Worm (Caenorhabditis elegans) whole organism, late embryonic: ENCODE results near the gene spp-21.

Experiments used
- C08G9.2 ChIP-seq: sonication (generic microtip); optimal IDR thresholded peaks from 2 replicates; lab custom pipeline; 2016; ENCODE audit warnings: mild to moderate bottlenecking, missing genetic modification characterization, moderate library complexity, missing compliant biosample characterization
- C38D4.7 ChIP-seq: fragments of 200-800 bp; sonication (Bioruptor generic); optimal IDR thresholded peaks from 2 replicates; lab custom pipeline; 2018; ENCODE audit warnings: mild to moderate bottlenecking, missing genetic modification characterization, moderate library complexity, missing compliant biosample characterization
- K02D7.2 ChIP-seq: sonication (generic microtip); optimal IDR thresholded peaks from 2 replicates; lab custom pipeline; 2017; ENCODE audit warnings: mild to moderate bottlenecking, missing genetic modification characterization, missing compliant biosample characterization
- K09A11.1 ChIP-seq: sonication (generic microtip); optimal IDR thresholded peaks from 2 replicates; lab custom pipeline; 2017; ENCODE audit warnings: antibody characterized with exemption, mild to moderate bottlenecking, missing genetic modification characterization, missing compliant biosample characterization; ENCODE audit not compliant: insufficient read depth
- T23F11.4 ChIP-seq: fragments of 200-800 bp; sonication (Bioruptor generic); optimal IDR thresholded peaks from 2 replicates; lab custom pipeline; 2018; ENCODE audit warnings: mild to moderate bottlenecking, missing genetic modification characterization, missing compliant biosample characterization
- ahr-1 ChIP-seq: sonication (generic microtip); optimal IDR thresholded peaks from 2 replicates; lab custom pipeline; 2016; ENCODE audit warnings: missing genetic modification characterization, missing compliant biosample characterization
- ama-1 ChIP-seq: fragments of 150-350 bp; optimal IDR thresholded peaks from 2 replicates; lab custom pipeline; 2014
- ceh-14 ChIP-seq: sonication (generic microtip); optimal IDR thresholded peaks from 2 replicates; lab custom pipeline; 2016; ENCODE audit warnings: missing genotype, missing genetic modification characterization, missing compliant biosample characterization
- ceh-2 ChIP-seq: sonication (generic microtip); optimal IDR thresholded peaks from 2 replicates; lab custom pipeline; 2016; ENCODE audit warnings: missing genotype, missing genetic modification characterization, missing compliant biosample characterization
- ceh-31 ChIP-seq: sonication (generic microtip); optimal IDR thresholded peaks from 2 replicates; lab custom pipeline; 2016; ENCODE audit warnings: missing genetic modification characterization, missing compliant biosample characterization
- ceh-45 ChIP-seq: fragments of 200-800 bp; sonication (Bioruptor generic); IDR thresholded peaks from 2 replicates; pipeline ENCODE4 v1.3.6; 2022; ENCODE audit warnings: missing genetic modification reagents, missing genetic modification characterization, missing compliant biosample characterization
- ceh-6 ChIP-seq: fragments of 200-800 bp; sonication (Bioruptor generic); optimal IDR thresholded peaks from 2 replicates; lab custom pipeline; 2018; ENCODE audit warnings: mild to moderate bottlenecking, missing genetic modification characterization, missing compliant biosample characterization
- ceh-9 ChIP-seq: sonication (generic microtip); optimal IDR thresholded peaks from 2 replicates; lab custom pipeline; 2016; ENCODE audit warnings: mild to moderate bottlenecking, missing genetic modification characterization, inconsistent platforms, missing compliant biosample characterization
- dve-1 ChIP-seq: sonication (generic microtip); optimal IDR thresholded peaks from 2 replicates; lab custom pipeline; 2017; ENCODE audit warnings: antibody characterized with exemption, mild to moderate bottlenecking, missing genetic modification characterization, missing compliant biosample characterization
- elt-2 ChIP-seq: sonication (generic microtip); optimal IDR thresholded peaks from 2 replicates; lab custom pipeline; 2016; ENCODE audit warnings: missing genetic modification reagents, missing genetic modification characterization, missing compliant biosample characterization
- elt-4 ChIP-seq: sonication (generic microtip); optimal IDR thresholded peaks from 2 replicates; lab custom pipeline; 2016; ENCODE audit warnings: missing genetic modification characterization, missing compliant biosample characterization
- ets-4 ChIP-seq: sonication (generic microtip); optimal IDR thresholded peaks from 2 replicates; lab custom pipeline; 2016; ENCODE audit warnings: missing genetic modification characterization, missing compliant biosample characterization
- fax-1 ChIP-seq: sonication (generic microtip); optimal IDR thresholded peaks from 2 replicates; lab custom pipeline; 2016; ENCODE audit warnings: missing genotype, missing genetic modification characterization, missing compliant biosample characterization
- fkh-6 ChIP-seq: sonication (generic microtip); optimal IDR thresholded peaks from 2 replicates; lab custom pipeline; 2016; ENCODE audit warnings: missing genetic modification characterization, missing compliant biosample characterization
- gmeb-2 ChIP-seq: sonication (generic microtip); optimal IDR thresholded peaks from 2 replicates; lab custom pipeline; 2016; ENCODE audit warnings: missing genetic modification characterization, inconsistent platforms, missing compliant biosample characterization
- hlh-6 ChIP-seq: sonication (generic microtip); optimal IDR thresholded peaks from 2 replicates; lab custom pipeline; 2016; ENCODE audit warnings: missing genotype, missing genetic modification characterization, missing compliant biosample characterization
- hlh-8 ChIP-seq: sonication (generic microtip); optimal IDR thresholded peaks from 2 replicates; lab custom pipeline; 2016; ENCODE audit warnings: missing genotype, missing genetic modification characterization, missing compliant biosample characterization
- lin-11 ChIP-seq: fragments of 200-800 bp; sonication (Bioruptor generic); optimal IDR thresholded peaks from 2 replicates; lab custom pipeline; 2018; ENCODE audit warnings: mild to moderate bottlenecking, missing genetic modification characterization, missing compliant biosample characterization
- odd-2 ChIP-seq: sonication (generic microtip); optimal IDR thresholded peaks from 2 replicates; lab custom pipeline; 2017; ENCODE audit warnings: antibody characterized with exemption, mild to moderate bottlenecking, missing genetic modification characterization, missing compliant biosample characterization
- pat-9 ChIP-seq: fragments of 200-800 bp; sonication (Bioruptor generic); optimal IDR thresholded peaks from 2 replicates; lab custom pipeline; 2018; ENCODE audit warnings: mild to moderate bottlenecking, missing genetic modification characterization, moderate library complexity, missing compliant biosample characterization
- pax-1 ChIP-seq: fragments of 150-350 bp; optimal IDR thresholded peaks from 2 replicates; lab custom pipeline; 2014; ENCODE audit warnings: missing biosample characterization, missing genetic modification characterization
- pha-2 ChIP-seq: sonication (generic microtip); optimal IDR thresholded peaks from 2 replicates; lab custom pipeline; 2017; ENCODE audit warnings: mild to moderate bottlenecking, missing genetic modification characterization, missing compliant biosample characterization
- pha-4 ChIP-seq: fragments of 150-350 bp; optimal IDR thresholded peaks from 2 replicates; lab custom pipeline; 2018; ENCODE audit warnings: missing biosample characterization, missing genetic modification reagents, missing genetic modification characterization
- pros-1 ChIP-seq: fragments of 150-350 bp; optimal IDR thresholded peaks from 2 replicates; lab custom pipeline; 2014; ENCODE audit warnings: missing biosample characterization, missing genetic modification reagents, missing genetic modification characterization
- rnt-1 ChIP-seq: sonication (generic microtip); optimal IDR thresholded peaks from 2 replicates; lab custom pipeline; 2016; ENCODE audit warnings: missing genetic modification characterization, missing compliant biosample characterization
- sdc-2 ChIP-seq: sonication (generic microtip); optimal IDR thresholded peaks from 2 replicates; lab custom pipeline; 2016; ENCODE audit warnings: missing genotype, missing genetic modification characterization, missing compliant biosample characterization
- sox-2 ChIP-seq: fragments of 200-800 bp; sonication (Bioruptor generic); IDR thresholded peaks from 2 replicates; pipeline ENCODE4 v1.3.6; 2022; ENCODE audit warnings: missing genetic modification reagents, missing genetic modification characterization, missing compliant biosample characterization
- sox-4 ChIP-seq: sonication (generic microtip); optimal IDR thresholded peaks from 2 replicates; lab custom pipeline; 2017; ENCODE audit warnings: mild to moderate bottlenecking, missing genetic modification characterization, inconsistent platforms, missing compliant biosample characterization
- tbx-2 ChIP-seq: sonication (generic microtip); optimal IDR thresholded peaks from 2 replicates; lab custom pipeline; 2016; ENCODE audit warnings: missing genetic modification characterization, missing compliant biosample characterization
- unc-3 ChIP-seq, 2 experiments: fragments of 200-800 bp in 1 of 2; sonication (Bioruptor generic) in 1 of 2; sonication (generic microtip) in 1 of 2; conservative IDR thresholded peaks in 1 of 2; optimal IDR thresholded peaks in 1 of 2; 2 replicates each; pipeline versions ENCODE4 v1.3.6 to Lab custom; 2016 to 2022; ENCODE audit warnings: missing compliant biosample characterization in 2 of 2, missing genetic modification characterization in 2 of 2, missing genetic modification reagents in 1 of 2
- unc-55 ChIP-seq: sonication (generic microtip); optimal IDR thresholded peaks from 2 replicates; lab custom pipeline; 2017; ENCODE audit warnings: missing biosample characterization, missing genetic modification reagents, missing genetic modification characterization
- zip-5 ChIP-seq: sonication (generic microtip); optimal IDR thresholded peaks from 2 replicates; lab custom pipeline; 2016; ENCODE audit warnings: missing genetic modification characterization, missing compliant biosample characterization

The spp-21 gene

ce11 chrX:11489830-11490229, at the start of gene spp-21:
Gene spp-21 (plus strand): TSS chrX:11490130.
- no peak for TF ChIP-seq ceh-14 (tag; lab: Kevin White, UChicago)

DNA sequence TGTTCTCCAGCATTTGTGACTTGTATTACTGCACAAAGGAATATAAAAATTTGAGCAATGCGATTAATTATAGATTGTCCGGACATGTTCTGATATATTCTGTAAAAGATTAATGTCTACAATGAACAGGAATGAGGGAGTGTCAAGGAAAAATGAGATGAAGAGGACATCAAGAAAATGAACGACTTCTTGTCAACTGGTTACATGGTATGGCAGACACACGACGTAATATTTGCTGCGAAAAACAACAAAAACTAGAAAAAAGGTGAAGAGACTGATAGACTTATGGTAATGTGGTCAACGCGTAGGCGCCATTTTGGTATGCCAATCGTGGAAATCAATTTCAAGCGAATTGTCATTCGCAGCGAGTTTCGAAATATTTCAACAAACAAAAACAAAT, 43.4 kb upstream of the spp-21 start, which contains the start of gene igeg-2:
Gene igeg-2 (minus strand): TSS at position 101 of the 400 bp plus-strand sequence.
- TF ChIP-seq unc-55 (no peak), ceh-14 (tag; lab: Kevin White, UChicago) (no peak), zip-5 (tag; lab: Kevin White, UChicago) (no peak), pha-4 (no peak), pha-2 (no peak), C38D4.7 (no peak), tbx-2 (tag; lab: Kevin White, UChicago) (no peak), ets-4 (tag; lab: Kevin White, UChicago) (no peak), K09A11.1 (tag; lab: Kevin White, UChicago) (no peak), rnt-1 (tag; lab: Kevin White, UChicago) (no peak), hlh-8 (tag; lab: Kevin White, UChicago) (no peak), sox-4 (tag; lab: Kevin White, UChicago) (no peak), fkh-6 (no peak), lin-11 (no peak), sox-2 (no peak), odd-2 (tag; lab: Kevin White, UChicago) (no peak), gmeb-2 (tag; lab: Kevin White, UChicago) (no peak), T23F11.4 (no peak), hlh-6 (tag; lab: Kevin White, UChicago) (no peak)
- TF ChIP-seq, all 69 proteins: peak for 0

DNA sequence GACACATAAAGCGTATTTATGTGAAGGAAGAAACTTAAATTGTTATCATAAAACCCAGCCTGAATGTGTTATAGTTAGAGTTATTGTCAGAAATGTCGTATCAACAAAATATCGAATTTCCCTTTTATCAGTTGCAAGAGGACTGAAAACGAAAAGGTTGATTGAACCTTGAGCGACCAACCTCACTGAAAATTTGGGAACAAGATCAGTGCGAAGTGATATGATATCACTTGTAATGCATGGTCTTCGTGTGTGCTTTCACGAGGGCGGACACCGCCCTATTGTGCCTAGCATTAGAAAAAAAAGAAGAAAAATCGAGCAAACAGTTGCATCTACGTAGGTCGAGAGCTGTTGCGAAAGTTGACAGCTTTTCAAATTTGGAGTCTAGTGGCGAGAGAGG, 42.2 kb upstream of the spp-21 start:
- no peak for TF ChIP-seq fax-1 (tag; lab: Kevin White, UChicago)
- TF ChIP-seq K09A11.1 (tag; lab: Kevin White, UChicago): no peak
- no peak for TF ChIP-seq ceh-6 (GFP tag; lab: Kevin White, UChicago)
- TF ChIP-seq pax-1 (tag; lab: Kevin White, UChicago): no peak
- TF ChIP-seq elt-2 (tag; lab: Kevin White, UChicago): peak; percentile 21

DNA sequence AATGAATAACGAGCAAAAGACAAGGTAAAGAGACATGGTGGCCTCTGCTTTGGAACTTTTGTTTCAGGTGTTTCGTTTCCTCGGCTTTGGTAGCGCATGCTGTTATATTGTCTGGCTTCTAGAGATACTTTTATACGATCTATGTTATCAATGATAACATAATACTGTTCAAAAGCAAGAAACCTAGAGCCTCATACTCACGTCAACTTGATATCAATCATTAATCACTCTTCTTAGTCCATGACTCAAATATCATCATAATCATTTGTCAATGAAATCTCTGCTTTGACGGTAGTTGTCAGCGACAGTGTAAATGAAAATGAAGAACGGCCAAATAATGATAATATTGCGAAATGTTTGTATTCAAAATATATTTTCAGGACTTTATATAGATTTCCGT, 39.7 kb upstream of the spp-21 start:
- TF ChIP-seq ahr-1 (tag; lab: Kevin White, UChicago) (no peak), pros-1 (tag; lab: Kevin White, UChicago) (no peak), ama-1 (lab: Kevin White, UChicago) (no peak), ceh-31 (tag; lab: Kevin White, UChicago) (no peak)

DNA sequence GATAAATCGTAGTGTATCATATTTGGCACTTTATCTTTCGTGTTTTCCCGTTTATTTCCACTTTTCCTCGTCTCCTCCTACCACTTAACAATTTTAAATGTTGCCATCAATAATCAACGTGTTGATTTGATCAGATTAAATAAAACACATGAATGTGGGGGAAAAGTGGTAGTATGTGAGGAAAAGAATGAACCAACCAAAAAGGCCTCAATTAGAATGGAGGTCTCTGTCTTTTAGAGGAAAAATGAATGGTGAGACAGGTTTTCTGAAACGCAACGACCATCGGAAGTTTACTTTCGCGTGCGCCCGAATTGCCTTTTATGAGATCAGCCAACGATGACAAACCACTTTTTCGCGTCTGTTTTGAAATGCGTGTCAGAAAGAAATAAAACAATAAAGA, 37.6 kb upstream of the spp-21 start:
- TF ChIP-seq ceh-45 (no peak), ceh-14 (tag; lab: Kevin White, UChicago) (no peak), pha-4 (no peak), ceh-9 (tag; lab: Kevin White, UChicago) (no peak), ceh-2 (tag; lab: Kevin White, UChicago) (no peak), unc-3 (GFP tag; conservative IDR thresholded peaks at IDR 0.05; lab: Robert Waterston, UW) (no peak), unc-3 (tag; optimal IDR thresholded peaks at IDR 0.05; lab: Kevin White, UChicago) (no peak), fkh-6 (no peak), elt-4 (tag; lab: Kevin White, UChicago) (no peak), pha-2 (no peak), K02D7.2 (tag; lab: Kevin White, UChicago) (no peak), ama-1 (lab: Kevin White, UChicago) (no peak), dve-1 (no peak), sdc-2 (tag; lab: Kevin White, UChicago) (no peak), C08G9.2 (tag; lab: Kevin White, UChicago) (no peak), pat-9 (tag; lab: Kevin White, UChicago) (no peak)
